Fruit fly (Drosophila melanogaster) whole organism, embryonic: ENCODE results near the gene CG11382.
A peak's percentile ranks its signal among the peaks of the same experiment; 100 is the strongest.

Experiments
- ATbp ChIP-seq: fragments of 200-800 bp; sonication (Bioruptor generic); optimal IDR thresholded peaks from 2 replicates; lab custom pipeline; 2017; ENCODE audit warnings: missing biosample characterization, mild to moderate bottlenecking, missing genetic modification characterization, missing genetic modification reagents
- Bdp1 ChIP-seq: fragments of 200-800 bp; sonication (Bioruptor generic); optimal IDR thresholded peaks from 3 replicates; lab custom pipeline; 2016; ENCODE audit warnings: missing biosample characterization, missing genetic modification characterization
- CG10274 ChIP-seq: fragments of 200-800 bp; sonication (Bioruptor generic); optimal IDR thresholded peaks from 3 replicates; lab custom pipeline; 2017; ENCODE audit warnings: missing biosample characterization, mild to moderate bottlenecking, missing genetic modification characterization
- CG10366 ChIP-seq: fragments of 200-800 bp; sonication (Bioruptor generic); IDR thresholded peaks from 2 replicates; pipeline ENCODE4 v1.3.6; 2022; ENCODE audit warnings: missing biosample characterization, missing genetic modification characterization
- CG10959 ChIP-seq: fragments of 200-800 bp; sonication (Bioruptor generic); IDR thresholded peaks from 2 replicates; pipeline ENCODE4 v1.3.6; 2022; ENCODE audit warnings: missing biosample characterization, missing genetic modification characterization
- CG11093 ChIP-seq: fragments of 200-800 bp; sonication (Bioruptor generic); IDR thresholded peaks from 3 replicates; pipeline ENCODE4 v1.3.6; 2022; ENCODE audit warnings: missing biosample characterization, missing genetic modification characterization
- CG11723 ChIP-seq: fragments of 200-800 bp; sonication (Bioruptor generic); optimal IDR thresholded peaks from 2 replicates; lab custom pipeline; 2017; ENCODE audit warnings: missing biosample characterization, mild to moderate bottlenecking, missing genetic modification characterization
- CG12219 ChIP-seq: fragments of 200-800 bp; sonication (Bioruptor generic); optimal IDR thresholded peaks from 3 replicates; lab custom pipeline; 2018; ENCODE audit warnings: missing biosample characterization, mild to moderate bottlenecking, missing genetic modification characterization
- CG1529 ChIP-seq: fragments of 200-800 bp; sonication (Bioruptor generic); optimal IDR thresholded peaks from 3 replicates; lab custom pipeline; 2018; ENCODE audit warnings: missing biosample characterization, missing genetic modification characterization
- CG1603 ChIP-seq: fragments of 200-800 bp; sonication (Bioruptor generic); optimal IDR thresholded peaks from 2 replicates; lab custom pipeline; 2019; ENCODE audit warnings: missing biosample characterization, mild to moderate bottlenecking, missing genetic modification characterization, moderate library complexity
- CG17359 ChIP-seq: fragments of 200-800 bp; sonication (Bioruptor generic); optimal IDR thresholded peaks from 3 replicates; lab custom pipeline; 2018; ENCODE audit warnings: missing biosample characterization, mild to moderate bottlenecking, missing genetic modification characterization, moderate library complexity
- CG18262 ChIP-seq: fragments of 200-800 bp; optimal IDR thresholded peaks from 3 replicates; lab custom pipeline; 2019; ENCODE audit warnings: missing biosample characterization, mild to moderate bottlenecking, missing genetic modification characterization, moderate library complexity
- CG18476 ChIP-seq: fragments of 200-800 bp; sonication (Bioruptor generic); optimal IDR thresholded peaks from 2 replicates; lab custom pipeline; 2016; ENCODE audit warnings: missing biosample characterization, mild to moderate bottlenecking, missing genetic modification characterization
- CG2120 ChIP-seq: fragments of 200-800 bp; sonication (Bioruptor generic); optimal IDR thresholded peaks from 3 replicates; lab custom pipeline; 2016; ENCODE audit warnings: missing biosample characterization, missing genetic modification characterization
- CG2875 ChIP-seq: fragments of 200-800 bp; sonication (Bioruptor generic); optimal IDR thresholded peaks from 2 replicates; lab custom pipeline; 2017; ENCODE audit warnings: missing biosample characterization, mild to moderate bottlenecking, missing genetic modification characterization, missing genetic modification reagents
- CG3281 ChIP-seq: fragments of 200-800 bp; sonication (Bioruptor generic); optimal IDR thresholded peaks from 3 replicates; lab custom pipeline; 2017; ENCODE audit warnings: missing biosample characterization, mild to moderate bottlenecking, missing genetic modification characterization
- CG42726 ChIP-seq: fragments of 200-800 bp; sonication (Bioruptor generic); IDR thresholded peaks from 2 replicates; pipeline ENCODE4 v1.3.6; 2022; ENCODE audit warnings: missing biosample characterization, missing genetic modification characterization; ENCODE audit not compliant: partially characterized antibody
- CG4360 ChIP-seq: fragments of 200-800 bp; sonication (Bioruptor generic); IDR thresholded peaks from 2 replicates; pipeline ENCODE4 v1.3.6; 2022; ENCODE audit warnings: missing biosample characterization, missing genetic modification characterization
- CG6765 ChIP-seq: fragments of 200-800 bp; sonication (Bioruptor generic); optimal IDR thresholded peaks from 3 replicates; lab custom pipeline; 2017; ENCODE audit warnings: missing biosample characterization, mild to moderate bottlenecking, missing genetic modification characterization
- CG6854 ChIP-seq: fragments of 200-800 bp; sonication (Bioruptor generic); optimal IDR thresholded peaks from 3 replicates; lab custom pipeline; 2017; ENCODE audit warnings: missing biosample characterization, mild to moderate bottlenecking, missing genetic modification characterization
- CG7357 ChIP-seq: fragments of 200-800 bp; sonication (Bioruptor generic); IDR thresholded peaks from 3 replicates; pipeline ENCODE4 v1.3.6; 2022; ENCODE audit warnings: missing biosample characterization, missing genetic modification characterization
- CG7745 ChIP-seq: fragments of 200-800 bp; sonication (Bioruptor generic); optimal IDR thresholded peaks from 2 replicates; lab custom pipeline; 2018; ENCODE audit warnings: missing biosample characterization, mild to moderate bottlenecking, missing genetic modification characterization, moderate library complexity
- CG7928 ChIP-seq: fragments of 200-800 bp; sonication (Bioruptor generic); optimal IDR thresholded peaks from 2 replicates; lab custom pipeline; 2017; ENCODE audit warnings: missing biosample characterization, mild to moderate bottlenecking, missing genetic modification characterization
- CG8944 ChIP-seq: fragments of 200-800 bp; sonication (Bioruptor generic); optimal IDR thresholded peaks from 3 replicates; lab custom pipeline; 2016; ENCODE audit warnings: missing biosample characterization, missing genetic modification characterization
- CG9727 ChIP-seq: fragments of 200-800 bp; sonication (Bioruptor generic); optimal IDR thresholded peaks from 3 replicates; lab custom pipeline; 2017; ENCODE audit warnings: missing biosample characterization, mild to moderate bottlenecking, missing genetic modification characterization
- CG9876 ChIP-seq: fragments of 200-800 bp; sonication (Bioruptor generic); optimal IDR thresholded peaks from 2 replicates; lab custom pipeline; 2016; ENCODE audit warnings: missing biosample characterization, missing genetic modification characterization
- Dek ChIP-seq: fragments of 200-800 bp; sonication (Bioruptor generic); optimal IDR thresholded peaks from 3 replicates; lab custom pipeline; 2019; ENCODE audit warnings: missing biosample characterization, mild to moderate bottlenecking, missing genetic modification characterization, moderate library complexity
- Drgx ChIP-seq: fragments of 200-800 bp; sonication (Bioruptor generic); IDR thresholded peaks from 2 replicates; pipeline ENCODE4 v1.3.6; 2022; ENCODE audit warnings: missing biosample characterization, missing genetic modification characterization
- HLH3B ChIP-seq: fragments of 200-800 bp; sonication (Bioruptor generic); IDR thresholded peaks from 2 replicates; pipeline ENCODE4 v1.3.6; 2022; ENCODE audit warnings: missing biosample characterization, missing genetic modification characterization
- Hr3 ChIP-seq: fragments of 200-800 bp; sonication (Bioruptor generic); optimal IDR thresholded peaks from 3 replicates; lab custom pipeline; 2016; ENCODE audit warnings: missing biosample characterization, missing genetic modification characterization
- Ptx1 ChIP-seq: fragments of 200-800 bp; sonication (Bioruptor generic); IDR thresholded peaks from 2 replicates; pipeline ENCODE4 v1.3.6; 2022; ENCODE audit warnings: missing biosample characterization, missing genetic modification characterization
- Rx ChIP-seq: fragments of 200-800 bp; sonication (Bioruptor generic); IDR thresholded peaks from 2 replicates; pipeline ENCODE4 v1.3.6; 2022; ENCODE audit warnings: missing biosample characterization, missing genetic modification characterization
- YL-1 ChIP-seq: fragments of 200-800 bp; sonication (Bioruptor generic); optimal IDR thresholded peaks from 3 replicates; lab custom pipeline; 2017; ENCODE audit warnings: missing biosample characterization, mild to moderate bottlenecking, missing genetic modification characterization
- bbx ChIP-seq: fragments of 200-800 bp; sonication (Bioruptor generic); IDR thresholded peaks from 2 replicates; pipeline ENCODE4 v1.3.6; 2022; ENCODE audit warnings: missing biosample characterization, missing genetic modification characterization; ENCODE audit not compliant: partially characterized antibody
- cato ChIP-seq: fragments of 200-800 bp; sonication (Bioruptor generic); optimal IDR thresholded peaks from 2 replicates; lab custom pipeline; 2016; ENCODE audit warnings: missing biosample characterization, missing genetic modification characterization, borderline replicate concordance
- crp ChIP-seq, 2 experiments: fragments of 200-800 bp; sonication (Bioruptor generic); optimal IDR thresholded peaks; 2 replicates in 1 of 2; 3 replicates in 1 of 2; lab custom pipeline; 2017; ENCODE audit warnings: missing biosample characterization in 2 of 2, missing genetic modification characterization in 2 of 2, mild to moderate bottlenecking in 1 of 2, moderate library complexity in 1 of 2
- dmrt11E ChIP-seq: fragments of 200-800 bp; sonication (Bioruptor generic); optimal IDR thresholded peaks from 3 replicates; lab custom pipeline; 2018; ENCODE audit warnings: missing biosample characterization, mild to moderate bottlenecking, missing genetic modification characterization, moderate library complexity
- gem ChIP-seq: fragments of 200-800 bp; sonication (Bioruptor generic); optimal IDR thresholded peaks from 2 replicates; lab custom pipeline; 2019; ENCODE audit warnings: missing biosample characterization, mild to moderate bottlenecking, missing genetic modification characterization, moderate library complexity
- hb ChIP-seq: fragments of 200-800 bp; sonication (Bioruptor generic); IDR thresholded peaks from 3 replicates; pipeline ENCODE4 v1.3.6; 2022; ENCODE audit warnings: missing biosample characterization, missing genetic modification characterization; ENCODE audit not compliant: partially characterized antibody
- ind ChIP-seq: fragments of 200-800 bp; sonication (Bioruptor generic); optimal IDR thresholded peaks from 3 replicates; lab custom pipeline; 2016; ENCODE audit warnings: missing biosample characterization, missing genetic modification characterization
- insv ChIP-seq, 2 experiments: fragments of 200-800 bp; sonication (Bioruptor generic); optimal IDR thresholded peaks; 3 replicates each; lab custom pipeline; 2016 to 2018; ENCODE audit warnings: missing biosample characterization in 2 of 2, missing genetic modification characterization in 2 of 2
- oc ChIP-seq: fragments of 200-800 bp; sonication (Bioruptor generic); optimal IDR thresholded peaks from 2 replicates; lab custom pipeline; 2018; ENCODE audit warnings: missing biosample characterization, mild to moderate bottlenecking, missing genetic modification characterization, moderate library complexity
- pita ChIP-seq: fragments of 200-800 bp; sonication (Bioruptor generic); optimal IDR thresholded peaks from 2 replicates; lab custom pipeline; 2017; ENCODE audit warnings: missing biosample characterization, mild to moderate bottlenecking, missing genetic modification characterization
- ro ChIP-seq: fragments of 200-800 bp; sonication (Bioruptor generic); IDR thresholded peaks from 2 replicates; pipeline ENCODE4 v1.3.6; 2022; ENCODE audit warnings: missing biosample characterization, missing genetic modification characterization
- sd ChIP-seq: fragments of 200-800 bp; sonication (Bioruptor generic); optimal IDR thresholded peaks from 3 replicates; lab custom pipeline; 2018; ENCODE audit warnings: missing biosample characterization, mild to moderate bottlenecking, missing genetic modification characterization, moderate library complexity
- shn ChIP-seq: fragments of 200-800 bp; sonication (Bioruptor generic); optimal IDR thresholded peaks from 3 replicates; lab custom pipeline; 2016; ENCODE audit warnings: missing biosample characterization, missing genetic modification characterization
- sna ChIP-seq: fragments of 200-800 bp; sonication (Bioruptor generic); IDR thresholded peaks from 2 replicates; pipeline ENCODE4 v1.3.6; 2022; ENCODE audit warnings: missing biosample characterization, missing genetic modification characterization; ENCODE audit not compliant: partially characterized antibody
- tll ChIP-seq, 2 experiments: fragments of 200-800 bp in 1 of 2; fragments of >200 bp in 1 of 2; sonication (Bioruptor generic) in 1 of 2; optimal IDR thresholded peaks; 2 replicates each; lab custom pipeline; 2017 to 2019; ENCODE audit warnings: missing biosample characterization in 2 of 2, missing genetic modification characterization in 2 of 2, mild to moderate bottlenecking in 1 of 2, moderate library complexity in 1 of 2
- trem ChIP-seq: fragments of 200-800 bp; optimal IDR thresholded peaks from 3 replicates; lab custom pipeline; 2019; ENCODE audit warnings: missing biosample characterization, mild to moderate bottlenecking, missing genetic modification characterization, moderate library complexity
- twi ChIP-seq: fragments of 200-800 bp; optimal IDR thresholded peaks from 2 replicates; lab custom pipeline; 2019; ENCODE audit warnings: missing biosample characterization, mild to moderate bottlenecking, missing genetic modification characterization, moderate library complexity
- usp ChIP-seq: fragments of >200 bp; optimal IDR thresholded peaks from 2 replicates; lab custom pipeline; 2017; ENCODE audit warnings: missing biosample characterization, missing genetic modification characterization

CG11382 gene

dm6 chrX:1260327-1260726 lies 50.6 kb downstream of the CG11382 start (continued):
- no peak for TF ChIP-seq ro (GFP tag; lab: Robert Waterston, UW)
- TF ChIP-seq hb (GFP tag; lab: Robert Waterston, UW) = no peak
- TF ChIP-seq tll (GFP tag; optimal IDR thresholded peaks at IDR 0.05; lab: Kevin White, UChicago) = no peak
- TF ChIP-seq CG11723 (GFP tag; lab: Kevin White, UChicago) = no peak
- no peak for TF ChIP-seq CG6765
- no peak for TF ChIP-seq CG1603 (tag; lab: Kevin White, UChicago)
- no peak for TF ChIP-seq Rx
- TF ChIP-seq CG10274 (GFP tag; lab: Kevin White, UChicago) = no peak
- peak; percentile 15 for TF ChIP-seq CG3281
- TF ChIP-seq shn = no peak
- TF ChIP-seq CG9727 (GFP tag; lab: Kevin White, UChicago) = no peak
- TF ChIP-seq usp = no peak
- no peak for TF ChIP-seq Bdp1 (GFP tag; lab: Kevin White, UChicago)
- TF ChIP-seq CG17359 (tag; lab: Kevin White, UChicago) = no peak
- TF ChIP-seq oc (tag; lab: Kevin White, UChicago) = no peak
- TF ChIP-seq CG4360 (GFP tag; lab: Robert Waterston, UW) = no peak
- TF ChIP-seq Drgx (GFP tag; lab: Robert Waterston, UW) = 0 out of 2 replicates have a peak, but pooled peaks have one; percentile 23
- no peak for TF ChIP-seq pita (GFP tag; lab: Kevin White, UChicago)
- no peak for TF ChIP-seq CG42726
- no peak for TF ChIP-seq CG10959 (GFP tag; lab: Robert Waterston, UW)
- no peak for TF ChIP-seq CG12219 (GFP tag; lab: Kevin White, UChicago)
- TF ChIP-seq CG9876 = no peak
- TF ChIP-seq Dek = no peak
- no peak for TF ChIP-seq sd
- no peak for TF ChIP-seq CG6854 (GFP tag; lab: Kevin White, UChicago)
- no peak for TF ChIP-seq twi (tag; lab: Kevin White, UChicago)
- TF ChIP-seq CG2875 (GFP tag; lab: Kevin White, UChicago) = no peak
- peak; percentile 55 for TF ChIP-seq CG2120 (GFP tag; lab: Kevin White, UChicago)
- TF ChIP-seq gem (tag; lab: Kevin White, UChicago) = peak; percentile 25
- no peak for TF ChIP-seq crp (GFP tag; optimal IDR thresholded peaks at IDR 0.05; lab: Kevin White, UChicago)
- TF ChIP-seq CG7928 (GFP tag; lab: Kevin White, UChicago) = no peak
- TF ChIP-seq CG7357 (GFP tag; lab: Robert Waterston, UW) = no peak
- TF ChIP-seq sna = no peak
- TF ChIP-seq bbx (GFP tag; lab: Robert Waterston, UW) = no peak
- no peak for TF ChIP-seq HLH3B
- no peak for TF ChIP-seq CG1529 (GFP tag; lab: Kevin White, UChicago)
- TF ChIP-seq CG11093 (GFP tag; lab: Robert Waterston, UW) = no peak
- no peak for TF ChIP-seq insv (GFP tag; optimal IDR thresholded peaks at IDR 0.05; lab: Kevin White, UChicago)
- TF ChIP-seq ATbp = no peak
- no peak for TF ChIP-seq trem
- no peak for TF ChIP-seq CG18262 (tag; lab: Kevin White, UChicago)
- TF ChIP-seq Hr3 = no peak
- no peak for TF ChIP-seq CG7745 (tag; lab: Kevin White, UChicago)
- no peak for TF ChIP-seq cato
- TF ChIP-seq CG10366 (GFP tag; lab: Robert Waterston, UW) = 0 out of 2 replicates have a peak, but pooled peaks have one; percentile 14
- no peak for TF ChIP-seq dmrt11E (tag; lab: Kevin White, UChicago)
- no peak for TF ChIP-seq CG18476 (GFP tag; lab: Kevin White, UChicago)
- no peak for TF ChIP-seq CG8944 (GFP tag; lab: Kevin White, UChicago)
- peak; percentile 40 for TF ChIP-seq ind (GFP tag; lab: Kevin White, UChicago)
- no peak for TF ChIP-seq YL-1 (GFP tag; lab: Kevin White, UChicago)
- TF ChIP-seq Ptx1 (GFP tag; lab: Robert Waterston, UW) = 0 out of 2 replicates have a peak, but pooled peaks have one; percentile 14
